Fruit fly (Drosophila melanogaster) whole organism, prepupa: Measurements from ENCODE around the gene ppk24.
A peak's percentile ranks its signal among the peaks of the same experiment; 100 is the strongest.

ENCODE experiments used
- CG10669 ChIP-seq: fragments of 200-800 bp; sonication (Bioruptor generic); optimal IDR thresholded peaks from 3 replicates; lab custom pipeline; 2018; ENCODE audit warnings: missing biosample characterization, mild to moderate bottlenecking, missing genetic modification characterization, moderate library complexity
- CG11294 ChIP-seq: fragments of 200-800 bp; sonication (Bioruptor generic); IDR thresholded peaks from 2 replicates; pipeline ENCODE4 v1.3.6; 2022; ENCODE audit warnings: missing biosample characterization, missing genetic modification characterization
- CG11762 ChIP-seq: fragments of 200-800 bp; sonication (Bioruptor generic); optimal IDR thresholded peaks from 3 replicates; lab custom pipeline; 2016; ENCODE audit warnings: missing biosample characterization, missing genetic modification characterization; ENCODE audit not compliant: insufficient read depth
- CG11902 ChIP-seq: fragments of 200-800 bp; sonication (Bioruptor generic); optimal IDR thresholded peaks from 3 replicates; lab custom pipeline; 2016; ENCODE audit warnings: missing biosample characterization, missing genetic modification characterization
- CG15336 ChIP-seq: fragments of 200-800 bp; sonication (Bioruptor generic); IDR thresholded peaks from 2 replicates; pipeline ENCODE4 v1.3.6; 2022; ENCODE audit warnings: missing biosample characterization, missing genetic modification characterization
- CG1621 ChIP-seq: fragments of 200-800 bp; sonication (Bioruptor generic); optimal IDR thresholded peaks from 3 replicates; lab custom pipeline; 2018; ENCODE audit warnings: missing biosample characterization, mild to moderate bottlenecking, missing genetic modification characterization
- CG16779 ChIP-seq: fragments of 200-800 bp; sonication (Bioruptor generic); optimal IDR thresholded peaks from 3 replicates; lab custom pipeline; 2017; ENCODE audit warnings: missing biosample characterization, mild to moderate bottlenecking, missing genetic modification characterization
- CG3032 ChIP-seq: fragments of 200-800 bp; optimal IDR thresholded peaks from 2 replicates; lab custom pipeline; 2019; ENCODE audit warnings: missing biosample characterization, mild to moderate bottlenecking, missing genetic modification characterization, moderate library complexity
- CG32006 ChIP-seq: fragments of 200-800 bp; sonication (Bioruptor generic); optimal IDR thresholded peaks from 3 replicates; lab custom pipeline; 2017; ENCODE audit warnings: missing biosample characterization, mild to moderate bottlenecking, missing genetic modification characterization
- CG34406 ChIP-seq: fragments of 200-800 bp; sonication (Bioruptor generic); optimal IDR thresholded peaks from 3 replicates; lab custom pipeline; 2016; ENCODE audit warnings: missing biosample characterization, missing genetic modification characterization
- CG3919 ChIP-seq: fragments of 200-800 bp; sonication (Bioruptor generic); optimal IDR thresholded peaks from 3 replicates; lab custom pipeline; 2016; ENCODE audit warnings: missing biosample characterization, missing genetic modification characterization
- CG4318 ChIP-seq: fragments of 200-800 bp; sonication (Bioruptor generic); optimal IDR thresholded peaks from 3 replicates; lab custom pipeline; 2017; ENCODE audit warnings: missing biosample characterization, mild to moderate bottlenecking, missing genetic modification characterization
- CG6163 ChIP-seq: fragments of 200-800 bp; sonication (Bioruptor generic); IDR thresholded peaks from 3 replicates; pipeline ENCODE4 v1.3.6; 2022; ENCODE audit warnings: missing biosample characterization, missing genetic modification characterization
- CG6808 ChIP-seq: fragments of 200-800 bp; sonication (Bioruptor generic); optimal IDR thresholded peaks from 3 replicates; lab custom pipeline; 2017; ENCODE audit warnings: missing biosample characterization, missing genetic modification characterization, mild to moderate bottlenecking, moderate library complexity, missing genetic modification reagents
- CG6854 ChIP-seq: fragments of 200-800 bp; sonication (Bioruptor generic); optimal IDR thresholded peaks from 2 replicates; lab custom pipeline; 2017; ENCODE audit warnings: missing biosample characterization, mild to moderate bottlenecking, missing genetic modification characterization
- CG7368 ChIP-seq: fragments of 200-800 bp; sonication (Bioruptor generic); optimal IDR thresholded peaks from 3 replicates; lab custom pipeline; 2016; ENCODE audit warnings: missing biosample characterization, missing genetic modification characterization
- CG8119 ChIP-seq: fragments of 200-800 bp; sonication (Bioruptor generic); IDR thresholded peaks from 3 replicates; pipeline ENCODE4 v1.3.6; 2022; ENCODE audit warnings: missing biosample characterization, missing genetic modification characterization
- CG8319 ChIP-seq: fragments of 200-800 bp; sonication (Bioruptor generic); optimal IDR thresholded peaks from 3 replicates; lab custom pipeline; 2016; ENCODE audit warnings: missing biosample characterization, missing genetic modification characterization
- Eip75B ChIP-seq: fragments of 200-800 bp; sonication (Bioruptor generic); optimal IDR thresholded peaks from 3 replicates; lab custom pipeline; 2016; ENCODE audit warnings: missing biosample characterization, missing genetic modification characterization
- Eip78C ChIP-seq: fragments of 200-800 bp; sonication (Bioruptor generic); peaks from one replicate; lab custom pipeline; 2016; ENCODE audit warnings: missing biosample characterization, missing genetic modification characterization
- Eip93F ChIP-seq: fragments of 200-800 bp; sonication (Bioruptor generic); optimal IDR thresholded peaks from 2 replicates; lab custom pipeline; 2016; ENCODE audit warnings: missing biosample characterization, mild to moderate bottlenecking, missing genetic modification characterization
- Ets21C ChIP-seq: fragments of 200-800 bp; sonication (Bioruptor generic); optimal IDR thresholded peaks from 3 replicates; lab custom pipeline; 2016; ENCODE audit warnings: missing biosample characterization, missing genetic modification characterization
- Ets96B ChIP-seq: fragments of 200-800 bp; optimal IDR thresholded peaks from 2 replicates; lab custom pipeline; 2019; ENCODE audit warnings: missing biosample characterization, mild to moderate bottlenecking, missing genetic modification characterization, moderate library complexity
- Gug ChIP-seq: fragments of 200-800 bp; sonication (Bioruptor generic); IDR thresholded peaks from 2 replicates; pipeline ENCODE4 v1.3.6; 2022; ENCODE audit warnings: missing biosample characterization, missing genetic modification characterization
- Met ChIP-seq: fragments of 200-800 bp; sonication (Bioruptor generic); optimal IDR thresholded peaks from 3 replicates; lab custom pipeline; 2016; ENCODE audit warnings: missing biosample characterization, missing genetic modification characterization
- Smox ChIP-seq: fragments of 200-800 bp; sonication (Bioruptor generic); optimal IDR thresholded peaks from 3 replicates; lab custom pipeline; 2016; ENCODE audit warnings: missing biosample characterization, missing genetic modification characterization
- Sox102F ChIP-seq: fragments of 200-800 bp; sonication (Bioruptor generic); optimal IDR thresholded peaks from 2 replicates; lab custom pipeline; 2016; ENCODE audit warnings: missing biosample characterization, mild to moderate bottlenecking, missing genetic modification characterization
- Sox15 ChIP-seq: fragments of 200-800 bp; sonication (Bioruptor generic); optimal IDR thresholded peaks from 3 replicates; lab custom pipeline; 2016; ENCODE audit warnings: missing biosample characterization, missing genetic modification characterization
- acj6 ChIP-seq: fragments of 200-800 bp; sonication (Bioruptor generic); optimal IDR thresholded peaks from 3 replicates; lab custom pipeline; 2016; ENCODE audit warnings: missing biosample characterization, missing genetic modification characterization
- cyc ChIP-seq: fragments of 200-800 bp; sonication (Bioruptor generic); optimal IDR thresholded peaks from 3 replicates; lab custom pipeline; 2016; ENCODE audit warnings: missing biosample characterization, missing genetic modification characterization
- dsx ChIP-seq: fragments of 200-800 bp; optimal IDR thresholded peaks from 3 replicates; lab custom pipeline; 2019; ENCODE audit warnings: missing biosample characterization, mild to moderate bottlenecking, missing genetic modification characterization, moderate library complexity; ENCODE audit not compliant: poor library complexity, severe bottlenecking
- eg ChIP-seq: fragments of 200-800 bp; sonication (Bioruptor generic); IDR thresholded peaks from 3 replicates; pipeline ENCODE4 v1.3.6; 2022; ENCODE audit warnings: missing biosample characterization, missing genetic modification characterization
- esn ChIP-seq: fragments of 200-800 bp; sonication (Bioruptor generic); optimal IDR thresholded peaks from 2 replicates; lab custom pipeline; 2016; ENCODE audit warnings: missing biosample characterization, mild to moderate bottlenecking, missing genetic modification characterization, moderate library complexity
- fd59A ChIP-seq: fragments of 200-800 bp; sonication (Bioruptor generic); optimal IDR thresholded peaks from 2 replicates; lab custom pipeline; 2017; ENCODE audit warnings: missing biosample characterization, mild to moderate bottlenecking, missing genetic modification characterization, missing genetic modification reagents
- fd85E ChIP-seq: fragments of 200-800 bp; sonication (Bioruptor generic); optimal IDR thresholded peaks from 3 replicates; lab custom pipeline; 2016; ENCODE audit warnings: missing biosample characterization, missing genetic modification characterization
- net ChIP-seq: fragments of 200-800 bp; sonication (Bioruptor generic); optimal IDR thresholded peaks from 3 replicates; lab custom pipeline; 2016; ENCODE audit warnings: missing biosample characterization, missing genetic modification characterization
- pdm3 ChIP-seq: fragments of 200-800 bp; sonication (Bioruptor generic); optimal IDR thresholded peaks from 3 replicates; lab custom pipeline; 2016; ENCODE audit warnings: missing biosample characterization, missing genetic modification characterization
- salr ChIP-seq, 2 experiments: fragments of 200-800 bp; sonication (Bioruptor generic); optimal IDR thresholded peaks; 3 replicates each; lab custom pipeline; 2016 to 2018; ENCODE audit warnings: missing biosample characterization in 2 of 2, missing genetic modification characterization in 2 of 2, mild to moderate bottlenecking in 1 of 2
- spab ChIP-seq: fragments of 200-800 bp; sonication (Bioruptor generic); optimal IDR thresholded peaks from 2 replicates; lab custom pipeline; 2017; ENCODE audit warnings: missing biosample characterization, mild to moderate bottlenecking, missing genetic modification characterization, missing genetic modification reagents
- ss ChIP-seq, 2 experiments: fragments of 200-800 bp; sonication (Bioruptor generic); optimal IDR thresholded peaks; 2 replicates in 1 of 2; 3 replicates in 1 of 2; lab custom pipeline; 2017 to 2018; ENCODE audit warnings: mild to moderate bottlenecking in 2 of 2, missing biosample characterization in 2 of 2, missing genetic modification characterization in 2 of 2, moderate library complexity in 1 of 2
- svp ChIP-seq: fragments of 200-800 bp; sonication (Bioruptor generic); peaks from one replicate; lab custom pipeline; 2016; ENCODE audit warnings: missing biosample characterization, missing genetic modification characterization
- topi ChIP-seq: fragments of 200-800 bp; sonication (Bioruptor generic); optimal IDR thresholded peaks from 3 replicates; lab custom pipeline; 2016; ENCODE audit warnings: missing biosample characterization, missing genetic modification characterization

Gene ppk24

DNA sequence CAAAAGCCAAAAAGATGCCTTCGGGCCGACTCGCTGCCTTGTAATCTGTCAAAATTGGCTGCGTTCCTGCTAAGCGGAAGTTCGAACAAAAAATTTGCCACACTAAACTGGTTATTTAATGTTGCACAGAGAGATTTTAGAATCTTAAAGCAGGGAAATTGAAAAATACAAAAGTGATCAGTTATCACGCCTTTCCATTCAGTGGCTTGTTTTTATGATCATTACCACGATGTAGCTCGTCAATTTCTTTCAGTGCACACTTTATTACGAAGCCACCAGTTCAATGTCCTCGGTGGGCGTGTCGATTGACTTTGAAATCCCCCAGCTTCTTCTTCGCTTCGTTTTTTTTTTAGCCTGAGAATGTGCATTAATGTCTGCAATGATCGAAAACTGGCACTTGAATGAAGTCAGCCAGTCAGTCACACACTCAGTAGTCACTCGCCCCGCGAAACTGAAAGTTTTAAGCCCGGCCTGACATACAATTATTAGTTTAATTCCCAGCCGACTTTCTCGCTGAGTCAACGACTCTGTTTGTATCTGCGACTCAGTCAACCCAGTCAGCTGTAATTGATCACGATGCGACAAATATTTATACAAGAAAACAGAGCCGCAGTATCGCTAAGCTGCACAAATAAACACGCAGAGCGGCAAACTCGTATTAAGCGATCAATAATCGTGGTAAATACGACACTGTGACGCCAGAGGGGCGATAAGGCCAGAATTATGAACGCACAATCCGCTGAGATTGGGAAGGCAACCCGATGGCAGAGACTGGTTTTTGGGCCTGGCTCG, 43.5 kb downstream of the ppk24 start (continued):
- TF ChIP-seq Eip75B (GFP tag; lab: Kevin White, UChicago) (peak; percentile 28), CG11762 (GFP tag; lab: Kevin White, UChicago) (no peak), CG6808 (GFP tag; lab: Kevin White, UChicago) (no peak), Ets21C (GFP tag; lab: Kevin White, UChicago) (peak; percentile 73), dsx (GFP tag; lab: Kevin White, UChicago) (no peak), CG32006 (GFP tag; lab: Kevin White, UChicago) (peak; percentile 24), CG10669 (GFP tag; lab: Kevin White, UChicago) (no peak), CG6854 (GFP tag; lab: Kevin White, UChicago) (peak; percentile 39), Smox (GFP tag; lab: Kevin White, UChicago) (peak; percentile 72), Met (GFP tag; lab: Kevin White, UChicago) (peak; percentile 84), ss (GFP tag; optimal IDR thresholded peaks at IDR 0.05; lab: Kevin White, UChicago) (no peak)

DNA sequence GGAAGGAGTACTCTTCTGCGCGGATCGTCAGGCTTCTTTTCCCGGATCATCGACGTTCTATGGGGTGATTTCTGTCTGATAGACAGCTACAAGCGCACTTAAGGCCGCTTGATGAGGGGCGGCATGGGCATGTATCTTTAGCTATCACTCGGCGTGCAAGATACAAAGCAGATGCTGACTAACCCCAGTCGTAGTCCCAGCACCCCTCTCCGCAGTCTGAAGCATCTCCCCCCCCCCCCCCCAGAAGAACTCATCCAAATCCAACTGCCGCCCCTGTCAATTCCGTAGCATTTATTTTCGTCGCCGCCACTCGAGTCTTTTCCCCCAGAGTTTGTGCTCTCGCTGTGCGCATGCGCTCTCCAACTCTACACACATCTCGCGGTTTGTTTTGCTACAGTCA, 44.8 kb downstream of the ppk24 start:
- TF ChIP-seq CG11294 = 0 out of 2 replicates have a peak, but pooled peaks have one; percentile 26
- no peak for TF ChIP-seq CG7368 (GFP tag; lab: Kevin White, UChicago)
- 0 out of 3 replicates have a peak, but pooled peaks have one; percentile 19 for TF ChIP-seq CG6163 (GFP tag; lab: Robert Waterston, UW)
- TF ChIP-seq CG16779 (tag; lab: Kevin White, UChicago) = no peak
- no peak for TF ChIP-seq acj6 (GFP tag; lab: Kevin White, UChicago)
- no peak for TF ChIP-seq eg (GFP tag; lab: Robert Waterston, UW)
- peak; percentile 13 for TF ChIP-seq net (GFP tag; lab: Kevin White, UChicago)
- no peak for TF ChIP-seq topi
- no peak for TF ChIP-seq Met (GFP tag; lab: Kevin White, UChicago)
- no peak for TF ChIP-seq CG34406
- no peak for TF ChIP-seq CG15336 (GFP tag; lab: Robert Waterston, UW)
- TF ChIP-seq Smox (GFP tag; lab: Kevin White, UChicago) = no peak

DNA sequence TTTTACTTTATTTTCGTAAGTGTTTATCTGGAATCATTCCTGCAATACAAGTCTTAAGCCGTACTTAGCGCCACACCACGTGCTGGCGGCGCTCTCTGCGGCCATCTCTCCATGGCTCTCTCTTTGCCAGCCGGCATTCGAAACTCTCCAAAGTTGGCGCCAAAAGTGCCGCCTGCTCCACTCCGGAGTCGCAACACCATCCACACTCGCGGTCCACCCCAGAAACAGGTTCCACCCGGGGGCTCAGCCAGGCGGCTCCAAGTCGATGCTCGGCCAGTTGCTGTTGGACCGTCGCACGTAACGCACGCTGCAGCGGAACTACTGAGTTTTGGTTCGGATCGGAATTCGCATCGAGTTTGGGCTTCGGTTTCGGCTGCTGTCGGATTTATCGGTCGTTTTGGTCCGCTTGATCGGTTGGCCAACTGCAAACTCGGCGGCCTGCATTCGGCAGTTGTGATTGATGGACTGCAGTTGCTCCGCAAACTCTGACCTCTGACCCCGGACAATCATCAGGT, 45.4 kb downstream of the ppk24 start, which contains the start of gene CG34347:
CG34347 (plus strand) TSS at position 275 of the 515 bp plus-strand sequence.
- TF ChIP-seq Ets96B (tag; lab: Kevin White, UChicago) (no peak), CG34406 (no peak), CG1621 (tag; lab: Kevin White, UChicago) (peak; percentile 75), svp (GFP tag; lab: Kevin White, UChicago) (peak; percentile 68), pdm3 (GFP tag; lab: Kevin White, UChicago) (peak; percentile 3), CG16779 (tag; lab: Kevin White, UChicago) (no peak), CG15336 (GFP tag; lab: Robert Waterston, UW) (no peak), Ets21C (GFP tag; lab: Kevin White, UChicago) (no peak), CG6808 (GFP tag; lab: Kevin White, UChicago) (no peak), salr (GFP tag; optimal IDR thresholded peaks at IDR 0.05; lab: Kevin White, UChicago) (peak in 1 of 2 experiments; percentile 4), CG32006 (GFP tag; lab: Kevin White, UChicago) (no peak), spab (GFP tag; lab: Kevin White, UChicago) (no peak), esn (GFP tag; lab: Kevin White, UChicago) (peak; percentile 21), Smox (GFP tag; lab: Kevin White, UChicago) (no peak), fd59A (GFP tag; lab: Kevin White, UChicago) (no peak), CG6854 (GFP tag; lab: Kevin White, UChicago) (peak; percentile 61), topi (no peak), CG4318 (GFP tag; lab: Kevin White, UChicago) (no peak), cyc (GFP tag; lab: Kevin White, UChicago) (no peak), Gug (GFP tag; lab: Robert Waterston, UW) (no peak), acj6 (GFP tag; lab: Kevin White, UChicago) (no peak), Met (GFP tag; lab: Kevin White, UChicago) (no peak), CG6163 (GFP tag; lab: Robert Waterston, UW) (peak; percentile 62; the same call in 1 of the 3 replicates), Eip93F (GFP tag; lab: Kevin White, UChicago) (no peak), CG8319 (GFP tag; lab: Kevin White, UChicago) (no peak), dsx (GFP tag; lab: Kevin White, UChicago) (peak; percentile 42), ss (GFP tag; optimal IDR thresholded peaks at IDR 0.05; lab: Kevin White, UChicago) (peak; percentile 6 to 42), CG8119 (GFP tag; lab: Robert Waterston, UW) (no peak), CG3032 (peak; percentile 8), Sox15 (GFP tag; lab: Kevin White, UChicago) (no peak), fd85E (GFP tag; lab: Kevin White, UChicago) (no peak), Sox102F (GFP tag; lab: Kevin White, UChicago) (peak; percentile 38), CG7368 (GFP tag; lab: Kevin White, UChicago) (peak; percentile 33), CG11902 (GFP tag; lab: Kevin White, UChicago) (no peak), Eip78C (GFP tag; lab: Kevin White, UChicago) (peak; percentile 50), CG3919 (peak; percentile 49), net (GFP tag; lab: Kevin White, UChicago) (peak; percentile 35)
